Fruit fly (Drosophila melanogaster): ENCODE results near the gene CG7194.

The CG7194 gene

dm6 chr3L:8308891-8309352 lies 5.1 kb upstream of the CG7194 start, which contains the start of gene BI-1 (continued):
- no peak for TF ChIP-seq prd (optimal IDR thresholded peaks at IDR 0.05)
- peak; percentile 58; the same call in 2 of the 3 replicates for TF ChIP-seq prd (GFP tag; IDR thresholded peaks at IDR 0.05)
- peak; percentile 43 for TF ChIP-seq CG1602 (GFP tag; optimal IDR thresholded peaks at IDR 0.05)
- TF ChIP-seq chinmo (GFP tag; IDR thresholded peaks at IDR 0.05; ENCODE audit: partially characterized antibody) = no peak
- peak in 1 of 3 experiments; percentile 43 for TF ChIP-seq Stat92E (GFP tag; optimal IDR thresholded peaks at IDR 0.05)
- TF ChIP-seq CG12744 (GFP tag; optimal IDR thresholded peaks at IDR 0.05) = no peak
- TF ChIP-seq CG17612 (GFP tag; IDR thresholded peaks at IDR 0.05) = no peak
- TF ChIP-seq CG8089 (GFP tag; optimal IDR thresholded peaks at IDR 0.05) = no peak
- no peak for TF ChIP-seq CG15269 (tag; optimal IDR thresholded peaks at IDR 0.05)
- TF ChIP-seq ewg (GFP tag; optimal IDR thresholded peaks at IDR 0.05) = peak; percentile 65
- TF ChIP-seq CG11504 (tag; optimal IDR thresholded peaks at IDR 0.05) = no peak
- TF ChIP-seq CG3726 (GFP tag; IDR thresholded peaks at IDR 0.05) = no peak
- TF ChIP-seq CG4854 (GFP tag; optimal IDR thresholded peaks at IDR 0.05) = peak; percentile 13
- no peak for TF ChIP-seq CG13287 (GFP tag; IDR thresholded peaks at IDR 0.05; ENCODE audit: partially characterized antibody)
- no peak for TF ChIP-seq tna (GFP tag; IDR thresholded peaks at IDR 0.05; ENCODE audit: partially characterized antibody)
- peak; percentile 2 for TF ChIP-seq CG10431 (GFP tag; optimal IDR thresholded peaks at IDR 0.05)
- TF ChIP-seq CG1603 (tag; optimal IDR thresholded peaks at IDR 0.05) = no peak
- TF ChIP-seq CG2129 (GFP tag; IDR thresholded peaks at IDR 0.05; ENCODE audit: partially characterized antibody) = no peak
- peak; percentile 76 for TF ChIP-seq Meics (GFP tag; optimal IDR thresholded peaks at IDR 0.05)
- no peak for TF ChIP-seq unc-4 (GFP tag; IDR thresholded peaks at IDR 0.05; ENCODE audit: partially characterized antibody)
- no peak for TF ChIP-seq chm (GFP tag; IDR thresholded peaks at IDR 0.05)
- peak; percentile 54; the same call in 1 of the 2 replicates for TF ChIP-seq lmd (GFP tag; IDR thresholded peaks at IDR 0.05)
- TF ChIP-seq CG4707 (GFP tag; optimal IDR thresholded peaks at IDR 0.05) = no peak
- peak; percentile 27 for TF ChIP-seq Mad (GFP tag; optimal IDR thresholded peaks at IDR 0.05)
- TF ChIP-seq CG30431 (GFP tag; optimal IDR thresholded peaks at IDR 0.05) = no peak
- peak in 1 of 2 experiments; percentile 5 for TF ChIP-seq Hr51 (GFP tag; optimal IDR thresholded peaks at IDR 0.05)
- TF ChIP-seq cwo (GFP tag; optimal IDR thresholded peaks at IDR 0.05) = peak; percentile 63
- no peak for TF ChIP-seq toy (GFP tag; IDR thresholded peaks at IDR 0.05)
- TF ChIP-seq CG3163 (GFP tag; optimal IDR thresholded peaks at IDR 0.05) = no peak
- no peak for TF ChIP-seq CG10321 (GFP tag; IDR thresholded peaks at IDR 0.05)
- no peak for TF ChIP-seq Kr (GFP tag; optimal IDR thresholded peaks at IDR 0.05)
- peak; percentile 55 for TF ChIP-seq Dad (GFP tag; optimal IDR thresholded peaks at IDR 0.05)
- no peak for TF ChIP-seq CG14860 (GFP tag; IDR thresholded peaks at IDR 0.05; ENCODE audit: partially characterized antibody)
- peak; percentile 75 for TF ChIP-seq gem (tag; optimal IDR thresholded peaks at IDR 0.05)
- no peak for TF ChIP-seq ara (GFP tag; IDR thresholded peaks at IDR 0.05)
- TF ChIP-seq CG32767 (GFP tag; IDR thresholded peaks at IDR 0.05) = no peak
- TF ChIP-seq shn (GFP tag; optimal IDR thresholded peaks at IDR 0.05) = no peak
- TF ChIP-seq NfI (GFP tag; optimal IDR thresholded peaks at IDR 0.05) = peak; percentile 66
- TF ChIP-seq CG18619 (GFP tag; optimal IDR thresholded peaks at IDR 0.05) = peak; percentile 24
- no peak for TF ChIP-seq MTF-1 (GFP tag; optimal IDR thresholded peaks at IDR 0.05; ENCODE audit: borderline replicate concordance)
- no peak for TF ChIP-seq Dll (GFP tag; IDR thresholded peaks at IDR 0.05; ENCODE audit: partially characterized antibody)
- TF ChIP-seq CG7745 (tag; optimal IDR thresholded peaks at IDR 0.05) = no peak
- peak; percentile 33 for TF ChIP-seq Ptx1 (GFP tag; IDR thresholded peaks at IDR 0.05)
- peak; percentile 53 for TF ChIP-seq al (GFP tag; IDR thresholded peaks at IDR 0.05)
- no peak for TF ChIP-seq br (optimal IDR thresholded peaks at IDR 0.05)
- TF ChIP-seq bbx (GFP tag; IDR thresholded peaks at IDR 0.05; ENCODE audit: partially characterized antibody) = no peak
- peak; percentile 33 for TF ChIP-seq vfl (GFP tag; optimal IDR thresholded peaks at IDR 0.05)
- no peak for TF ChIP-seq CG11696 (GFP tag; IDR thresholded peaks at IDR 0.05)
- TF ChIP-seq ci (GFP tag; IDR thresholded peaks at IDR 0.05) = 0 out of 3 replicates have a peak, but pooled peaks have one; percentile 17
- TF ChIP-seq pfk (GFP tag; optimal IDR thresholded peaks at IDR 0.05) = no peak

Measured in whole organism, embryonic.